Fruit fly (Drosophila melanogaster): ENCODE data around the gene CG9593.

- TF ChIP-seq CG8478 (optimal IDR thresholded peaks at IDR 0.05) (no peak), CTCF (optimal IDR thresholded peaks at IDR 0.05) (no peak)
Observed at dm6 chr3R:15833332-15833731, 31.3 kb downstream of the CG9593 start, which contains the start of gene CG43318.

Data from S2 (cell line).